Worm (Caenorhabditis elegans): ENCODE data around the gene fsn-1.

Gene fsn-1

ce11 chrIII:4912317-4912716 lies 24.8 kb upstream of the fsn-1 start, which contains the start of the genes F26F4.9 and cee-1:
F26F4.9 (minus strand) TSS chrIII:4912521.
cee-1 (plus strand) TSS chrIII:4912699.
- TF ChIP-seq mdl-1 (tag; optimal IDR thresholded peaks at IDR 0.05), result no peak
- peak; percentile 74 for TF ChIP-seq unc-55 (GFP tag; optimal IDR thresholded peaks at IDR 0.05)
- peak; percentile 11 for TF ChIP-seq fos-1 (tag; optimal IDR thresholded peaks at IDR 0.05)
- peak; percentile 53 for TF ChIP-seq gmeb-1 (tag; optimal IDR thresholded peaks at IDR 0.05)
- peak; percentile 41 for TF ChIP-seq lin-13 (GFP tag; optimal IDR thresholded peaks at IDR 0.05)
- TF ChIP-seq ama-1 (optimal IDR thresholded peaks at IDR 0.05), result no peak
- peak; percentile 43 to 73 for TF ChIP-seq lsy-2 (tag; optimal IDR thresholded peaks at IDR 0.05)
- peak; percentile 44 for TF ChIP-seq nhr-25 (tag; optimal IDR thresholded peaks at IDR 0.05)
- no peak for TF ChIP-seq peb-1 (tag; optimal IDR thresholded peaks at IDR 0.05)
- peak; percentile 68 for TF ChIP-seq C34F6.9 (tag; optimal IDR thresholded peaks at IDR 0.05)
- no peak for TF ChIP-seq nhr-237 (tag; optimal IDR thresholded peaks at IDR 0.05)
- peak; percentile 75 for TF ChIP-seq sma-3 (GFP tag; optimal IDR thresholded peaks at IDR 0.05)
- TF ChIP-seq mbf-1 (tag; optimal IDR thresholded peaks at IDR 0.05), result no peak
- peak; percentile 66 for TF ChIP-seq crh-2 (tag; optimal IDR thresholded peaks at IDR 0.05)
- TF ChIP-seq F13H6.1 (tag; optimal IDR thresholded peaks at IDR 0.05), result peak; percentile 68
- TF ChIP-seq snpc-4 (tag; optimal IDR thresholded peaks at IDR 0.05), result no peak
- peak; percentile 67 for TF ChIP-seq sma-9 (GFP tag; optimal IDR thresholded peaks at IDR 0.05)
- TF ChIP-seq sma-9 (tag; optimal IDR thresholded peaks at IDR 0.05), result no peak

- TF ChIP-seq elt-1 (tag; optimal IDR thresholded peaks at IDR 0.05) (no peak), nhr-10 (tag; optimal IDR thresholded peaks at IDR 0.05) (no peak), ceh-16 (tag; optimal IDR thresholded peaks at IDR 0.05) (no peak), snpc-4 (tag; optimal IDR thresholded peaks at IDR 0.05) (no peak), Y55F3AM.14 (GFP tag; optimal IDR thresholded peaks at IDR 0.05) (no peak), peb-1 (tag; optimal IDR thresholded peaks at IDR 0.05) (no peak), nhr-237 (tag; optimal IDR thresholded peaks at IDR 0.05) (no peak), aly-2 (tag; optimal IDR thresholded peaks at IDR 0.05) (no peak), alr-1 (tag; optimal IDR thresholded peaks at IDR 0.05) (no peak), zag-1 (tag; optimal IDR thresholded peaks at IDR 0.05) (no peak)
Observed at ce11 chrIII:4913736-4914135, 23.4 kb upstream of the fsn-1 start.

ce11 chrIII:4917077-4917476 lies 20.0 kb upstream of the fsn-1 start, which contains the start of gene rars-1:
rars-1 (minus strand) TSS chrIII:4917177.
- no peak for TF ChIP-seq lin-39 (tag; optimal IDR thresholded peaks at IDR 0.05)
- TF ChIP-seq aly-2 (tag; optimal IDR thresholded peaks at IDR 0.05), result no peak
- no peak for TF ChIP-seq ztf-1 (GFP tag; conservative IDR thresholded peaks at IDR 0.05)
- no peak for TF ChIP-seq nhr-129 (tag; optimal IDR thresholded peaks at IDR 0.05)
- no peak for TF ChIP-seq snpc-4 (tag; optimal IDR thresholded peaks at IDR 0.05)
- TF ChIP-seq nhr-237 (tag; optimal IDR thresholded peaks at IDR 0.05), result no peak
- TF ChIP-seq F13H6.1 (tag; optimal IDR thresholded peaks at IDR 0.05), result no peak
- TF ChIP-seq Y55F3AM.14 (GFP tag; optimal IDR thresholded peaks at IDR 0.05), result no peak

ce11 chrIII:4917960-4918712 lies 19.0 kb upstream of the fsn-1 start, which contains the start of gene rpb-8:
rpb-8 (minus strand) TSS chrIII:4918008.
- peak; percentile 14 to 75 for TF ChIP-seq lsy-2 (tag; optimal IDR thresholded peaks at IDR 0.05)
- no peak for TF ChIP-seq mbf-1 (tag; optimal IDR thresholded peaks at IDR 0.05)
- TF ChIP-seq blmp-1 (tag; optimal IDR thresholded peaks at IDR 0.05; ENCODE audit: insufficient read depth), result peak; percentile 18
- peak; percentile 29 for TF ChIP-seq F13H6.1 (tag; optimal IDR thresholded peaks at IDR 0.05)
- peak; percentile 90 for TF ChIP-seq unc-55 (GFP tag; optimal IDR thresholded peaks at IDR 0.05)
- TF ChIP-seq sma-3 (GFP tag; optimal IDR thresholded peaks at IDR 0.05), result peak; percentile 18
- TF ChIP-seq fos-1 (tag; optimal IDR thresholded peaks at IDR 0.05), result peak; percentile 29
- TF ChIP-seq C34F6.9 (tag; optimal IDR thresholded peaks at IDR 0.05), result peak; percentile 64
- peak; percentile 1 for TF ChIP-seq lin-11 (tag; optimal IDR thresholded peaks at IDR 0.05)
- peak; percentile 13 for TF ChIP-seq snpc-4 (tag; optimal IDR thresholded peaks at IDR 0.05)
- TF ChIP-seq mdl-1 (tag; optimal IDR thresholded peaks at IDR 0.05), result no peak
- TF ChIP-seq elt-1 (tag; optimal IDR thresholded peaks at IDR 0.05), result no peak
- peak; percentile 44 for TF ChIP-seq ama-1 (optimal IDR thresholded peaks at IDR 0.05)
- TF ChIP-seq gmeb-1 (tag; optimal IDR thresholded peaks at IDR 0.05), result peak; percentile 89
- TF ChIP-seq sma-9 (GFP tag; optimal IDR thresholded peaks at IDR 0.05), result peak; percentile 13
- no peak for TF ChIP-seq sma-9 (tag; optimal IDR thresholded peaks at IDR 0.05)
- TF ChIP-seq nhr-25 (tag; optimal IDR thresholded peaks at IDR 0.05), result peak; percentile 16
- TF ChIP-seq aly-2 (tag; optimal IDR thresholded peaks at IDR 0.05), result no peak
- peak; percentile 46 for TF ChIP-seq lin-13 (GFP tag; optimal IDR thresholded peaks at IDR 0.05)
- TF ChIP-seq ztf-1 (GFP tag; conservative IDR thresholded peaks at IDR 0.05), result no peak
- peak; percentile 3 for TF ChIP-seq nhr-21 (tag; optimal IDR thresholded peaks at IDR 0.05)
- TF ChIP-seq crh-2 (tag; optimal IDR thresholded peaks at IDR 0.05), result peak; percentile 45
- peak; percentile 55 for TF ChIP-seq nhr-129 (tag; optimal IDR thresholded peaks at IDR 0.05)
